Worm (Caenorhabditis elegans) whole organism, L1 larva: Measurements from ENCODE around the gene F58F9.9.

Experiments used
- C16A3.4 ChIP-seq: fragments of 150-350 bp; optimal IDR thresholded peaks from 2 replicates; lab custom pipeline; 2014; ENCODE audit warnings: missing biosample characterization, missing genetic modification characterization
- aly-2 ChIP-seq: fragments of 150-350 bp; optimal IDR thresholded peaks from 2 replicates; lab custom pipeline; 2014; ENCODE audit warnings: missing biosample characterization, missing genetic modification characterization
- blmp-1 ChIP-seq: fragments of 150-350 bp; optimal IDR thresholded peaks from 2 replicates; lab custom pipeline; 2014; ENCODE audit warnings: missing biosample characterization, missing genetic modification characterization
- ceh-63 ChIP-seq: fragments of 200-800 bp; sonication (Bioruptor generic); optimal IDR thresholded peaks from 2 replicates; lab custom pipeline; 2018; ENCODE audit warnings: mild to moderate bottlenecking, missing genetic modification characterization, missing compliant biosample characterization
- ceh-8 ChIP-seq: fragments of 200-800 bp; sonication (Bioruptor generic); optimal IDR thresholded peaks from 2 replicates; lab custom pipeline; 2018; ENCODE audit warnings: mild to moderate bottlenecking, missing genetic modification characterization, moderate library complexity, missing compliant biosample characterization
- ceh-82 ChIP-seq, 3 experiments: fragments of 150-350 bp in 1 of 3; sonication (generic microtip) in 2 of 3; optimal IDR thresholded peaks; 2 replicates each; lab custom pipeline; 2014 to 2017; ENCODE audit warnings: missing biosample characterization in 3 of 3, missing genetic modification characterization in 3 of 3
- ces-1 ChIP-seq: fragments of 150-350 bp; optimal IDR thresholded peaks from 2 replicates; lab custom pipeline; 2014; ENCODE audit warnings: missing biosample characterization, missing genetic modification reagents, missing genetic modification characterization
- dpl-1 ChIP-seq, 3 experiments: fragments of 150-350 bp in 2 of 3; sonication (generic microtip) in 1 of 3; optimal IDR thresholded peaks; 2 replicates each; lab custom pipeline; 2014 to 2017; ENCODE audit warnings: missing biosample characterization in 3 of 3, missing genetic modification characterization in 3 of 3, missing genetic modification reagents in 3 of 3
- dsc-1 ChIP-seq: sonication (generic microtip); optimal IDR thresholded peaks from 2 replicates; lab custom pipeline; 2016; ENCODE audit warnings: mild to moderate bottlenecking, missing genetic modification characterization, missing compliant biosample characterization
- efl-1 ChIP-seq, 4 experiments: fragments of 150-350 bp; optimal IDR thresholded peaks in 3 of 4; peaks in 1 of 4; 1 replicate in 1 of 4; 2 replicates in 3 of 4; lab custom pipeline; 2014; ENCODE audit warnings: missing biosample characterization in 2 of 4, missing genetic modification characterization in 2 of 4, missing genetic modification reagents in 2 of 4
- elt-2 ChIP-seq: sonication (generic microtip); optimal IDR thresholded peaks from 2 replicates; lab custom pipeline; 2016; ENCODE audit warnings: missing genetic modification characterization, mild to moderate bottlenecking, inconsistent platforms, missing compliant biosample characterization, missing genetic modification reagents
- elt-3 ChIP-seq, 6 experiments: fragments of 150-350 bp in 1 of 6; sonication (generic microtip); optimal IDR thresholded peaks; 2 replicates each; lab custom pipeline; 2017 to 2018; ENCODE audit warnings: missing biosample characterization in 6 of 6, missing genetic modification characterization in 6 of 6, inconsistent platforms in 1 of 6
- fkh-4 ChIP-seq: sonication (generic microtip); optimal IDR thresholded peaks from 2 replicates; lab custom pipeline; 2016; ENCODE audit warnings: missing compliant biosample characterization, missing genetic modification characterization, borderline replicate concordance
- fos-1 ChIP-seq: fragments of 150-350 bp; optimal IDR thresholded peaks from 2 replicates; lab custom pipeline; 2014; ENCODE audit warnings: missing biosample characterization, missing genetic modification characterization
- irx-1 ChIP-seq: sonication (generic microtip); optimal IDR thresholded peaks from 2 replicates; lab custom pipeline; 2016; ENCODE audit warnings: missing genetic modification characterization, missing compliant biosample characterization
- isw-1 ChIP-seq: fragments of 200-800 bp; sonication (Bioruptor generic); IDR thresholded peaks from 2 replicates; pipeline ENCODE4 v1.3.6; 2022; ENCODE audit warnings: missing genetic modification characterization, missing compliant biosample characterization
- jun-1 ChIP-seq: fragments of 150-350 bp; optimal IDR thresholded peaks from 2 replicates; lab custom pipeline; 2014; ENCODE audit warnings: missing biosample characterization, missing genetic modification reagents, missing genetic modification characterization
- lin-13 ChIP-seq: fragments of 150-350 bp; optimal IDR thresholded peaks from 2 replicates; lab custom pipeline; 2014; ENCODE audit warnings: missing biosample characterization, missing genetic modification reagents, missing genetic modification characterization
- lin-14 ChIP-seq: fragments of 200-800 bp; sonication (Bioruptor generic); optimal IDR thresholded peaks from 2 replicates; lab custom pipeline; 2018; ENCODE audit warnings: mild to moderate bottlenecking, missing genetic modification characterization, moderate library complexity, missing compliant biosample characterization
- lin-15B ChIP-seq: fragments of 150-350 bp; sonication (generic microtip); optimal IDR thresholded peaks from 3 replicates; lab custom pipeline; 2014; ENCODE audit warnings: missing biosample characterization, missing genetic modification characterization
- lin-35 ChIP-seq, 2 experiments: fragments of 150-350 bp; optimal IDR thresholded peaks; 2 replicates each; lab custom pipeline; 2014; ENCODE audit warnings: missing biosample characterization in 2 of 2, missing genetic modification characterization in 2 of 2, missing genetic modification reagents in 2 of 2
- lin-39 ChIP-seq: fragments of 150-350 bp; optimal IDR thresholded peaks from 2 replicates; lab custom pipeline; 2014; ENCODE audit warnings: missing biosample characterization, missing genetic modification reagents, missing genetic modification characterization
- lir-3 ChIP-seq: sonication (generic microtip); optimal IDR thresholded peaks from 2 replicates; lab custom pipeline; 2016; ENCODE audit warnings: mild to moderate bottlenecking, missing genetic modification characterization, moderate library complexity, missing compliant biosample characterization; ENCODE audit not compliant: poor library complexity
- lsy-2 ChIP-seq, 2 experiments: fragments of 150-350 bp; optimal IDR thresholded peaks; 2 replicates each; lab custom pipeline; 2014; ENCODE audit warnings: missing biosample characterization in 2 of 2, missing genetic modification characterization in 2 of 2
- mef-2 ChIP-seq: fragments of 150-350 bp; optimal IDR thresholded peaks from 2 replicates; lab custom pipeline; 2014; ENCODE audit warnings: missing biosample characterization, missing genetic modification characterization
- mep-1 ChIP-seq: fragments of 150-350 bp; optimal IDR thresholded peaks from 2 replicates; lab custom pipeline; 2014; ENCODE audit warnings: missing biosample characterization, missing genetic modification characterization
- nhr-19 ChIP-seq: fragments of 200-800 bp; sonication (Bioruptor generic); conservative IDR thresholded peaks from 2 replicates; pipeline ENCODE4 v1.3.6; 2022; ENCODE audit warnings: missing genetic modification characterization, missing compliant biosample characterization
- nhr-20 ChIP-seq: sonication (generic microtip); optimal IDR thresholded peaks from 2 replicates; lab custom pipeline; 2016; ENCODE audit warnings: mild to moderate bottlenecking, missing genetic modification characterization, missing compliant biosample characterization
- nhr-28 ChIP-seq: fragments of 150-350 bp; optimal IDR thresholded peaks from 2 replicates; lab custom pipeline; 2014; ENCODE audit warnings: missing biosample characterization, missing genetic modification characterization
- nhr-71 ChIP-seq: sonication (generic microtip); optimal IDR thresholded peaks from 2 replicates; lab custom pipeline; 2016; ENCODE audit warnings: mild to moderate bottlenecking, missing genetic modification characterization, moderate library complexity, missing compliant biosample characterization
- nhr-76 ChIP-seq: sonication (generic microtip); optimal IDR thresholded peaks from 2 replicates; lab custom pipeline; 2017; ENCODE audit warnings: missing biosample characterization, missing genetic modification characterization
- nhr-84 ChIP-seq: sonication (generic microtip); optimal IDR thresholded peaks from 2 replicates; lab custom pipeline; 2017; ENCODE audit warnings: missing biosample characterization, missing genetic modification characterization
- nhr-85 ChIP-seq: sonication (generic microtip); peaks from one replicate; lab custom pipeline; 2016; ENCODE audit warnings: missing genetic modification characterization, inconsistent platforms, missing compliant biosample characterization
- pax-3 ChIP-seq: fragments of 200-800 bp; sonication (Bioruptor generic); optimal IDR thresholded peaks from 2 replicates; lab custom pipeline; 2018; ENCODE audit warnings: mild to moderate bottlenecking, missing genetic modification characterization, moderate library complexity, missing compliant biosample characterization
- skn-1 ChIP-seq: fragments of 150-350 bp; optimal IDR thresholded peaks from 2 replicates; lab custom pipeline; 2014; ENCODE audit warnings: missing biosample characterization, missing genetic modification characterization
- snu-23 ChIP-seq: sonication (generic microtip); optimal IDR thresholded peaks from 2 replicates; lab custom pipeline; 2016; ENCODE audit warnings: missing genetic modification characterization, missing compliant biosample characterization
- sptf-1 ChIP-seq: fragments of 150-350 bp; optimal IDR thresholded peaks from 2 replicates; lab custom pipeline; 2014; ENCODE audit warnings: missing biosample characterization, missing genetic modification characterization
- sup-37 ChIP-seq: fragments of 200-800 bp; sonication (Bioruptor generic); optimal IDR thresholded peaks from 2 replicates; lab custom pipeline; 2018; ENCODE audit warnings: mild to moderate bottlenecking, missing genetic modification characterization, missing compliant biosample characterization
- swsn-7 ChIP-seq: sonication (generic microtip); optimal IDR thresholded peaks from 2 replicates; lab custom pipeline; 2016; ENCODE audit warnings: missing genetic modification characterization, missing compliant biosample characterization
- unc-86 ChIP-seq: sonication (generic microtip); optimal IDR thresholded peaks from 2 replicates; lab custom pipeline; 2016; ENCODE audit warnings: missing genetic modification characterization, missing compliant biosample characterization
- unc-98 ChIP-seq: fragments of 200-800 bp; sonication (Bioruptor generic); IDR thresholded peaks from 2 replicates; pipeline ENCODE4 v1.3.6; 2022; ENCODE audit warnings: missing genetic modification characterization, missing compliant biosample characterization
- zip-4 ChIP-seq: fragments of 200-800 bp; sonication (Bioruptor generic); optimal IDR thresholded peaks from 2 replicates; lab custom pipeline; 2018; ENCODE audit warnings: mild to moderate bottlenecking, missing genetic modification characterization, moderate library complexity, missing compliant biosample characterization
- ztf-11 ChIP-seq, 2 experiments: sonication (generic microtip); optimal IDR thresholded peaks; 2 replicates each; lab custom pipeline; 2016 to 2017; ENCODE audit warnings: missing genetic modification characterization in 2 of 2, missing biosample characterization in 1 of 2, missing compliant biosample characterization in 1 of 2

The F58F9.9 gene

ce11 chrIV:6232769-6233290 lies 7.3 kb upstream of the F58F9.9 start, which contains the start of gene F58F9.3:
TSS of gene F58F9.3 (plus strand) at chrIV:6233240.
- TF ChIP-seq nhr-76 (tag; lab: Kevin White, UChicago) = no peak
- peak; percentile 1 for TF ChIP-seq elt-2

DNA sequence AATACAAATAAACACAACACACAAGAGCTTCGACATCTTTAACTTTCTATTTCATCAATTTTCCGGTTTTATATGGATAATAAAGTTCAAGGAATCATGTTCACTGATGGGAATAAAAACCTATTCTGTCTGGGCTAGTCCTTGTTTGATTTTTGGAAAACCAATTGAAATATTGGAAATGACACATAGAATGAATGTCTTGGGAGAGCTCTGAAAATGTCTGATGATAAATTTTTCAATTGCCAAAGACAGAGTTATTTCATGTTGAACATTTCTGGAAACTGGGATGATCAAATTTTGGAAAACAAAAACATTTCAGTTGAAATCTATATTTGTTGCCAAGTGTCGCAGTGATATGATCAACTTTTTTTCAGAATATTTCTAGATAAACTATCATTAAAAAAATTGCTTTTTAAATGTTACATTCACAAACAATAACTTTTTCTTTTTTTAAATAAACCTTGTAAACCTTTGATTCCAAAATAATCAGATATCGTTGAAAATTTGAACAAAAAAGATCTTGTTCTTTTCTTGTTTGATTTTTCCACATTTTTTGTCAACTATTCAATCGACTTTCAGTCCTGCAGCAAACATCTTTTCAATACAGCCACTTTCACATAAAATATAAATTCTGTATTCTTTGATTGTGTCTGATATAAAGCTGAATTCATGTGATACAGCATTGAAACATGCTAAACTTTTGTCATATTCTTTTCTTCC lies 2.4 kb upstream of the F58F9.9 start, which contains the start of the genes F58F9.6 and F58F9.8:
TSS of gene F58F9.6 (minus strand) at position 101 of the 720 bp plus-strand sequence.
TSS of gene F58F9.8 (plus strand) at position 670 of the 720 bp plus-strand sequence.
- TF ChIP-seq lir-3 (no peak), unc-86 (tag; lab: Kevin White, UChicago) (no peak), efl-1 (optimal IDR thresholded peaks at IDR 0.05; lab: Kevin White, UChicago) (no peak), efl-1 (GFP tag; optimal IDR thresholded peaks at IDR 0.05 in 1 of 2; lab: Kevin White, UChicago) (peak in 1 of 2 experiments; percentile 83), C16A3.4 (tag; lab: Kevin White, UChicago) (no peak), ztf-11 (tag; optimal IDR thresholded peaks at IDR 0.05; lab: Kevin White, UChicago) (no peak), fos-1 (tag; lab: Kevin White, UChicago) (no peak), mef-2 (no peak), sptf-1 (tag; lab: Kevin White, UChicago) (no peak), nhr-85 (tag; lab: Kevin White, UChicago) (peak; percentile 22), pax-3 (tag; lab: Kevin White, UChicago) (no peak), lin-35 (GFP tag; optimal IDR thresholded peaks at IDR 0.05; lab: Kevin White, UChicago) (no peak), elt-3 (tag; optimal IDR thresholded peaks at IDR 0.05; lab: Kevin White, UChicago) (no peak), dpl-1 (GFP tag; optimal IDR thresholded peaks at IDR 0.05; lab: Kevin White, UChicago) (no peak)

DNA sequence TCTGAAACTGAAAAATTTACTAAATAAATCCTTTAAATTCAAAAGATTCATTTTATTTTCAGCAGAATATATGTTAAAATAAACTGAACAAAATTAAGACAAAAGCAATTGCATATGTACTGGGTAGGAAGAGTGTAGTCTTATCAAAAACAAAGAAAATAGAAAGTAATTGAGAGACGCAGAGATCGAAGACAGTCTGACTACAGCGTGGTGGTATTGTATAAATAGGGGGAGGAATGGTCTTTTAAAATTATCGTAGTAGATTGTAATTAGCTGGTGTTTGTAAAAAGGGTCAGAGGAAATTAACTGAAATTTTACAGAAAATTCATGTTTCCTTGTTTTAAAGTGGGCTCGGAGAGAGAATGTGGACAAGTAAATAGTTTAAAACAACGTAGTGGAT lies 8.4 kb downstream of the F58F9.9 start, which contains the start of gene acox-3:
TSS of gene acox-3 (minus strand) at position 7 of the 400 bp plus-strand sequence.
- peak; percentile 27 for TF ChIP-seq nhr-85 (tag; lab: Kevin White, UChicago)
- TF ChIP-seq nhr-19 = no peak
- TF ChIP-seq lin-13 (GFP tag; lab: Kevin White, UChicago) = no peak
- TF ChIP-seq elt-3 (tag; optimal IDR thresholded peaks at IDR 0.05; lab: Kevin White, UChicago) = peak in 2 of 6 experiments; percentile 54 to 55
- no peak for TF ChIP-seq ceh-63 (GFP tag; lab: Kevin White, UChicago)
- TF ChIP-seq dsc-1 = no peak
- no peak for TF ChIP-seq lir-3
- TF ChIP-seq lin-15B (tag; lab: Kevin White, UChicago) = no peak
- TF ChIP-seq zip-4 = no peak
- TF ChIP-seq dpl-1 (GFP tag; optimal IDR thresholded peaks at IDR 0.05; lab: Kevin White, UChicago) = peak in 1 of 3 experiments; percentile 5
- TF ChIP-seq fkh-4 (tag; lab: Kevin White, UChicago) = no peak
- no peak for TF ChIP-seq skn-1 (tag; lab: Kevin White, UChicago)
- TF ChIP-seq lin-35 (GFP tag; optimal IDR thresholded peaks at IDR 0.05; lab: Kevin White, UChicago) = peak in 1 of 2 experiments; percentile 52
- TF ChIP-seq jun-1 = no peak
- TF ChIP-seq unc-98 (GFP tag; lab: Robert Waterston, UW) = no peak
- TF ChIP-seq irx-1 (tag; lab: Kevin White, UChicago) = no peak
- no peak for TF ChIP-seq swsn-7 (tag; lab: Kevin White, UChicago)
- TF ChIP-seq nhr-28 (tag; lab: Kevin White, UChicago) = no peak
- peak; percentile 54 for TF ChIP-seq elt-2
- TF ChIP-seq ceh-8 (GFP tag; lab: Kevin White, UChicago) = no peak
- TF ChIP-seq sup-37 = no peak
- no peak for TF ChIP-seq lin-14 (GFP tag; lab: Kevin White, UChicago)
- TF ChIP-seq mep-1 (tag; lab: Kevin White, UChicago) = no peak
- peak; percentile 33 for TF ChIP-seq nhr-71 (tag; lab: Kevin White, UChicago)
- TF ChIP-seq lsy-2 (tag; optimal IDR thresholded peaks at IDR 0.05; lab: Kevin White, UChicago) = peak in 1 of 2 experiments; percentile 7
- TF ChIP-seq snu-23 = no peak
- TF ChIP-seq ceh-82 (tag; optimal IDR thresholded peaks at IDR 0.05; lab: Kevin White, UChicago) = no peak
- no peak for TF ChIP-seq lin-39 (tag; lab: Kevin White, UChicago)
- TF ChIP-seq blmp-1 (tag; lab: Kevin White, UChicago) = peak; percentile 43
- no peak for TF ChIP-seq nhr-84
- no peak for TF ChIP-seq aly-2 (tag; lab: Kevin White, UChicago)
- no peak for TF ChIP-seq isw-1 (GFP tag; lab: Robert Waterston, UW)
- no peak for TF ChIP-seq ces-1 (GFP tag; lab: Kevin White, UChicago)
- peak; percentile 92 for TF ChIP-seq nhr-20
- no peak for TF ChIP-seq nhr-76 (tag; lab: Kevin White, UChicago)
- TF ChIP-seq, all 84 proteins: peak for 9
